Worm (Caenorhabditis elegans) whole organism, L1 larva: ENCODE results near the gene F11D5.5.
A peak's percentile ranks its signal among the peaks of the same experiment; 100 is the strongest.

Experiments used
- C04F5.9 ChIP-seq: sonication (generic microtip); optimal IDR thresholded peaks from 2 replicates; lab custom pipeline; 2016; ENCODE audit warnings: missing genetic modification characterization, missing compliant biosample characterization
- C16A3.4 ChIP-seq: fragments of 150-350 bp; optimal IDR thresholded peaks from 2 replicates; lab custom pipeline; 2014; ENCODE audit warnings: missing biosample characterization, missing genetic modification characterization
- C34B4.2 ChIP-seq: sonication (generic microtip); optimal IDR thresholded peaks from 2 replicates; lab custom pipeline; 2017; ENCODE audit warnings: mild to moderate bottlenecking, missing genetic modification characterization, missing compliant biosample characterization
- Y116A8C.19 ChIP-seq: sonication (generic microtip); optimal IDR thresholded peaks from 2 replicates; lab custom pipeline; 2016; ENCODE audit warnings: missing compliant biosample characterization, missing genetic modification characterization, borderline replicate concordance
- ama-1 ChIP-seq: fragments of 150-350 bp; optimal IDR thresholded peaks from 2 replicates; lab custom pipeline; 2014
- blmp-1 ChIP-seq: fragments of 150-350 bp; optimal IDR thresholded peaks from 2 replicates; lab custom pipeline; 2014; ENCODE audit warnings: missing biosample characterization, missing genetic modification characterization
- ceh-8 ChIP-seq: fragments of 200-800 bp; sonication (Bioruptor generic); optimal IDR thresholded peaks from 2 replicates; lab custom pipeline; 2018; ENCODE audit warnings: mild to moderate bottlenecking, missing genetic modification characterization, moderate library complexity, missing compliant biosample characterization
- ceh-90 ChIP-seq: sonication (generic microtip); optimal IDR thresholded peaks from 2 replicates; lab custom pipeline; 2016; ENCODE audit warnings: missing genetic modification characterization, missing compliant biosample characterization
- ces-1 ChIP-seq: fragments of 150-350 bp; optimal IDR thresholded peaks from 2 replicates; lab custom pipeline; 2014; ENCODE audit warnings: missing biosample characterization, missing genetic modification reagents, missing genetic modification characterization
- dsc-1 ChIP-seq: sonication (generic microtip); optimal IDR thresholded peaks from 2 replicates; lab custom pipeline; 2016; ENCODE audit warnings: mild to moderate bottlenecking, missing genetic modification characterization, missing compliant biosample characterization
- efl-1 ChIP-seq, 4 experiments: fragments of 150-350 bp; optimal IDR thresholded peaks in 3 of 4; peaks in 1 of 4; 1 replicate in 1 of 4; 2 replicates in 3 of 4; lab custom pipeline; 2014; ENCODE audit warnings: missing biosample characterization in 2 of 4, missing genetic modification characterization in 2 of 4, missing genetic modification reagents in 2 of 4
- efl-3 ChIP-seq: fragments of 200-800 bp; sonication (Bioruptor generic); optimal IDR thresholded peaks from 2 replicates; lab custom pipeline; 2018; ENCODE audit warnings: mild to moderate bottlenecking, missing genetic modification characterization, missing compliant biosample characterization
- egl-27 ChIP-seq, 2 experiments: fragments of 150-350 bp in 1 of 2; sonication (generic microtip); optimal IDR thresholded peaks; 3 replicates each; lab custom pipeline; 2017 to 2018; ENCODE audit warnings: missing biosample characterization in 2 of 2, missing genetic modification characterization in 2 of 2, missing genetic modification reagents in 2 of 2
- elt-2 ChIP-seq: sonication (generic microtip); optimal IDR thresholded peaks from 2 replicates; lab custom pipeline; 2016; ENCODE audit warnings: missing genetic modification characterization, mild to moderate bottlenecking, inconsistent platforms, missing compliant biosample characterization, missing genetic modification reagents
- fkh-10 ChIP-seq: sonication (generic microtip); optimal IDR thresholded peaks from 2 replicates; lab custom pipeline; 2017; ENCODE audit warnings: missing biosample characterization, missing genetic modification reagents, missing genetic modification characterization
- fkh-4 ChIP-seq: sonication (generic microtip); optimal IDR thresholded peaks from 2 replicates; lab custom pipeline; 2016; ENCODE audit warnings: missing compliant biosample characterization, missing genetic modification characterization, borderline replicate concordance
- fkh-8 ChIP-seq: sonication (generic microtip); optimal IDR thresholded peaks from 2 replicates; lab custom pipeline; 2016; ENCODE audit warnings: mild to moderate bottlenecking, missing genetic modification characterization, missing compliant biosample characterization
- fos-1 ChIP-seq: fragments of 150-350 bp; optimal IDR thresholded peaks from 2 replicates; lab custom pipeline; 2014; ENCODE audit warnings: missing biosample characterization, missing genetic modification characterization
- lin-13 ChIP-seq: fragments of 150-350 bp; optimal IDR thresholded peaks from 2 replicates; lab custom pipeline; 2014; ENCODE audit warnings: missing biosample characterization, missing genetic modification reagents, missing genetic modification characterization
- lin-14 ChIP-seq: fragments of 200-800 bp; sonication (Bioruptor generic); optimal IDR thresholded peaks from 2 replicates; lab custom pipeline; 2018; ENCODE audit warnings: mild to moderate bottlenecking, missing genetic modification characterization, moderate library complexity, missing compliant biosample characterization
- lsy-2 ChIP-seq, 2 experiments: fragments of 150-350 bp; optimal IDR thresholded peaks; 2 replicates each; lab custom pipeline; 2014; ENCODE audit warnings: missing biosample characterization in 2 of 2, missing genetic modification characterization in 2 of 2
- nhr-28 ChIP-seq: fragments of 150-350 bp; optimal IDR thresholded peaks from 2 replicates; lab custom pipeline; 2014; ENCODE audit warnings: missing biosample characterization, missing genetic modification characterization
- nhr-76 ChIP-seq: sonication (generic microtip); optimal IDR thresholded peaks from 2 replicates; lab custom pipeline; 2017; ENCODE audit warnings: missing biosample characterization, missing genetic modification characterization
- nhr-84 ChIP-seq: sonication (generic microtip); optimal IDR thresholded peaks from 2 replicates; lab custom pipeline; 2017; ENCODE audit warnings: missing biosample characterization, missing genetic modification characterization
- nhr-85 ChIP-seq: sonication (generic microtip); peaks from one replicate; lab custom pipeline; 2016; ENCODE audit warnings: missing genetic modification characterization, inconsistent platforms, missing compliant biosample characterization
- nhr-90 ChIP-seq: sonication (generic microtip); optimal IDR thresholded peaks from 2 replicates; lab custom pipeline; 2016; ENCODE audit warnings: mild to moderate bottlenecking, missing genetic modification characterization, missing compliant biosample characterization; ENCODE audit not compliant: poor library complexity
- pag-3 ChIP-seq: sonication (generic microtip); optimal IDR thresholded peaks from 2 replicates; lab custom pipeline; 2017; ENCODE audit warnings: missing genetic modification characterization, mild to moderate bottlenecking, missing compliant biosample characterization, antibody characterized with exemption, borderline replicate concordance; ENCODE audit not compliant: insufficient read depth
- pax-3 ChIP-seq: fragments of 200-800 bp; sonication (Bioruptor generic); optimal IDR thresholded peaks from 2 replicates; lab custom pipeline; 2018; ENCODE audit warnings: mild to moderate bottlenecking, missing genetic modification characterization, moderate library complexity, missing compliant biosample characterization
- rnt-1 ChIP-seq: sonication (generic microtip); optimal IDR thresholded peaks from 2 replicates; lab custom pipeline; 2016; ENCODE audit warnings: mild to moderate bottlenecking, missing genetic modification characterization, moderate library complexity, missing compliant biosample characterization
- skn-1 ChIP-seq: fragments of 150-350 bp; optimal IDR thresholded peaks from 2 replicates; lab custom pipeline; 2014; ENCODE audit warnings: missing biosample characterization, missing genetic modification characterization
- swsn-7 ChIP-seq: sonication (generic microtip); optimal IDR thresholded peaks from 2 replicates; lab custom pipeline; 2016; ENCODE audit warnings: missing genetic modification characterization, missing compliant biosample characterization
- unc-130 ChIP-seq: fragments of 150-350 bp; optimal IDR thresholded peaks from 2 replicates; lab custom pipeline; 2017; ENCODE audit warnings: missing biosample characterization, missing genetic modification characterization, inconsistent platforms
- unc-30 ChIP-seq: sonication (generic microtip); optimal IDR thresholded peaks from 2 replicates; lab custom pipeline; 2017; ENCODE audit warnings: missing biosample characterization, missing genetic modification characterization
- unc-62 ChIP-seq: fragments of 150-350 bp; optimal IDR thresholded peaks from 2 replicates; lab custom pipeline; 2014; ENCODE audit warnings: missing biosample characterization, missing genetic modification reagents, missing genetic modification characterization
- unc-98 ChIP-seq: fragments of 200-800 bp; sonication (Bioruptor generic); IDR thresholded peaks from 2 replicates; pipeline ENCODE4 v1.3.6; 2022; ENCODE audit warnings: missing genetic modification characterization, missing compliant biosample characterization
- xbp-1 ChIP-seq: sonication (generic microtip); optimal IDR thresholded peaks from 2 replicates; lab custom pipeline; 2016; ENCODE audit warnings: missing genetic modification characterization, missing compliant biosample characterization
- ztf-11 ChIP-seq, 2 experiments: sonication (generic microtip); optimal IDR thresholded peaks; 2 replicates each; lab custom pipeline; 2016 to 2017; ENCODE audit warnings: missing genetic modification characterization in 2 of 2, missing biosample characterization in 1 of 2, missing compliant biosample characterization in 1 of 2

F11D5.5 gene

DNA sequence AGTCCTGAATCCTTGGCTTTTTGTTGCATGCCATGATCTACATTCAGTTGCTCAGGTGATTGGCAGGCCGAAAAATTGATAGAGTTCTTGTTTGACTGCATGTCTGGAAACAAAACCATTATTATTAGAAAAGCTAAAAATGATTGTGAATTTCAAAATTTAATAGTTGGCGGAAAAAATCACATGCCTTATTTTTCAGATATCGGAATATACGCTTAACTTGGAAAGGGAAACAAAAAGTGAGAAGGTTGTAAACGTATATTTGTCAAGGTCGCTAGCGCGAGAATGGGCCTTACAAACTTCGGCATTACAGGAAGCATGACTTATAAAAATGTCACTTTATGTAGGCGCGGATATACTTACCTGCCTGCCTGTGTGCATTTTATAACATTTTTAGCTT lies 30.2 kb upstream of the F11D5.5 start, which contains the start of gene K09C4.9:
Gene K09C4.9, minus strand, starts transcription at position 101 of the 400 bp plus-strand sequence.
- TF ChIP-seq fkh-4 (no peak), C16A3.4 (tag; lab: Kevin White, UChicago) (no peak), efl-3 (no peak)

ce11 chrX:3272580-3272979 lies 29.3 kb upstream of the F11D5.5 start, which contains the start of gene K09C4.7:
Gene K09C4.7, plus strand, starts transcription at chrX:3272880.
- TF ChIP-seq fos-1 (tag; lab: Kevin White, UChicago) (no peak), skn-1 (tag; lab: Kevin White, UChicago) (no peak), fkh-8 (no peak), swsn-7 (tag; lab: Kevin White, UChicago) (no peak), nhr-76 (tag; lab: Kevin White, UChicago) (no peak), elt-2 (tag; lab: Kevin White, UChicago) (no peak), xbp-1 (tag; lab: Kevin White, UChicago) (no peak), C34B4.2 (tag; lab: Kevin White, UChicago) (no peak), ceh-8 (GFP tag; lab: Kevin White, UChicago) (no peak), dsc-1 (tag; lab: Kevin White, UChicago) (no peak), unc-130 (tag; lab: Kevin White, UChicago) (no peak), pag-3 (no peak), nhr-85 (tag; lab: Kevin White, UChicago) (no peak), lin-13 (GFP tag; lab: Kevin White, UChicago) (no peak), nhr-84 (tag; lab: Kevin White, UChicago) (no peak), ztf-11 (tag; optimal IDR thresholded peaks at IDR 0.05; lab: Kevin White, UChicago) (no peak), egl-27 (tag; optimal IDR thresholded peaks at IDR 0.05; lab: Kevin White, UChicago) (no peak), blmp-1 (tag; lab: Kevin White, UChicago) (no peak), nhr-90 (tag; lab: Kevin White, UChicago) (no peak)

DNA sequence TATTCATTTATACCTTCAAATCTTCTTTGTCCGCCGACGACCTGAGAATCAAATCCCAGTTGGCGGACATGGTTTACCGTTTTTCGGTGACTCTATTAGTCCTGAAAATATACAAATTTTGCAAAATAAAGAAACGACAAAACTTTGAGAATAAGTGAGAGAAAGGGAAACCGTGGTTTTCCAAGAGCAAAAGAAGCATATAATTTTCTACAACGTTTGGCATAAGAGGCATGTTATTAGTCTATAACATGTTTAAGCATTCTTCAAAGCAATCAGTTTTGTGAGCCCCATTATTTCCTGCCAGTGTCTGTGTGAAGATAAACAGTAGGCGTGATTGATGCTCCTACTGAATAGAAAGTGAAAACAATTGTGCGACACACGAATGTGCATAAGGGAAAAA lies 21.7 kb upstream of the F11D5.5 start, which contains the start of gene K09C4.10:
Gene K09C4.10, minus strand, starts transcription at position 101 of the 400 bp plus-strand sequence.
- TF ChIP-seq lsy-2 (tag; optimal IDR thresholded peaks at IDR 0.05; lab: Kevin White, UChicago), result no peak
- no peak for TF ChIP-seq unc-98 (GFP tag; lab: Robert Waterston, UW)
- TF ChIP-seq Y116A8C.19, result no peak
- no peak for TF ChIP-seq dsc-1 (tag; lab: Kevin White, UChicago)
- no peak for TF ChIP-seq nhr-28
- TF ChIP-seq efl-1 (optimal IDR thresholded peaks at IDR 0.05; lab: Kevin White, UChicago), result no peak
- TF ChIP-seq efl-1 (GFP tag; optimal IDR thresholded peaks at IDR 0.05 in 1 of 2; lab: Kevin White, UChicago), result no peak
- TF ChIP-seq ama-1 (lab: Kevin White, UChicago), result no peak
- no peak for TF ChIP-seq ztf-11 (tag; optimal IDR thresholded peaks at IDR 0.05; lab: Kevin White, UChicago)
- no peak for TF ChIP-seq ceh-90 (tag; lab: Kevin White, UChicago)
- no peak for TF ChIP-seq pax-3 (tag; lab: Kevin White, UChicago)
- TF ChIP-seq rnt-1 (tag; lab: Kevin White, UChicago), result no peak
- TF ChIP-seq ces-1 (GFP tag; lab: Kevin White, UChicago), result no peak
- TF ChIP-seq lin-14 (GFP tag; lab: Kevin White, UChicago), result no peak
- TF ChIP-seq, all 84 proteins: peak for 0

DNA sequence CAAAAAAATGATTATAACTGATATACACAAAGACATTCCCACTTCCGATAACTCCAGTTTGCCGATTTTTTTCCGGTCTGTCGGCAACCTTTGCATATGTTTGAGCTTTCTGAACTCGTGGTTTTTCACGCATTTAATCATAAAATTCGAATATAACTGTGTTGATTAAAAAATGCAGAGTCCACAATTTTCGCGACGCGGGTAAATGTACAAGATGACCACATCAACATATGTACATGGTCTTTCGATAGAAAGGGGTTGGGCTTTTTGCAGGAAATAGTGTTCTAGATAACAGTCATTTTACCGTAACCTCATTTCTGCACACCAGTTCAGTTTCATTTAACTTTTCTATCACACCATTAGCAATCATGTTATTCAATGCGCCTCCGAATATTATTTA lies 19.6 kb upstream of the F11D5.5 start, which contains the start of gene K09C4.5:
Gene K09C4.5, plus strand, starts transcription at position 326 of the 400 bp plus-strand sequence.
- TF ChIP-seq unc-30 (tag; lab: Kevin White, UChicago) (no peak), C04F5.9 (tag; lab: Kevin White, UChicago) (no peak), lin-14 (GFP tag; lab: Kevin White, UChicago) (no peak), ces-1 (GFP tag; lab: Kevin White, UChicago) (no peak), Y116A8C.19 (no peak), fkh-10 (no peak), elt-2 (tag; lab: Kevin White, UChicago) (peak; percentile 26), pax-3 (tag; lab: Kevin White, UChicago) (no peak), unc-62 (GFP tag; lab: Kevin White, UChicago) (no peak)
